Fruit fly (Drosophila melanogaster) whole organism, embryonic: ENCODE results near the gene CG3566.

ENCODE experiments used
- Ada2b ChIP-seq: fragments of 200-800 bp; sonication (Bioruptor generic); IDR thresholded peaks from 2 replicates; pipeline ENCODE4 v1.3.6; 2022; ENCODE audit warnings: missing biosample characterization, missing genetic modification characterization
- Bdp1 ChIP-seq: fragments of 200-800 bp; sonication (Bioruptor generic); optimal IDR thresholded peaks from 3 replicates; lab custom pipeline; 2016; ENCODE audit warnings: missing biosample characterization, missing genetic modification characterization
- CG10321 ChIP-seq: fragments of 200-800 bp; sonication (Bioruptor generic); IDR thresholded peaks from 2 replicates; pipeline ENCODE4 v1.3.6; 2022; ENCODE audit warnings: missing biosample characterization, missing genetic modification characterization
- CG11560 ChIP-seq: fragments of 200-800 bp; sonication (Bioruptor generic); IDR thresholded peaks from 3 replicates; pipeline ENCODE4 v1.3.6; 2022; ENCODE audit warnings: missing biosample characterization, missing genetic modification characterization
- CG12236 ChIP-seq: fragments of 200-800 bp; sonication (Bioruptor generic); optimal IDR thresholded peaks from 2 replicates; lab custom pipeline; 2016; ENCODE audit warnings: missing biosample characterization, missing genetic modification characterization
- CG1233 ChIP-seq: fragments of 200-800 bp; sonication (Bioruptor generic); optimal IDR thresholded peaks from 4 replicates; lab custom pipeline; 2018; ENCODE audit warnings: missing biosample characterization, mild to moderate bottlenecking, missing genetic modification characterization
- CG16863 ChIP-seq: fragments of 200-800 bp; sonication (Bioruptor generic); optimal IDR thresholded peaks from 3 replicates; lab custom pipeline; 2016; ENCODE audit warnings: missing biosample characterization, missing genetic modification characterization
- CG17328 ChIP-seq: fragments of 200-800 bp; sonication (Bioruptor generic); IDR thresholded peaks from 2 replicates; pipeline ENCODE4 v1.3.6; 2022; ENCODE audit warnings: missing biosample characterization, missing genetic modification characterization
- CG17612 ChIP-seq: fragments of 200-800 bp; sonication (Bioruptor generic); IDR thresholded peaks from 2 replicates; pipeline ENCODE4 v1.3.6; 2022; ENCODE audit warnings: missing biosample characterization, missing genetic modification characterization
- CG18599 ChIP-seq: fragments of 200-800 bp; sonication (Bioruptor generic); optimal IDR thresholded peaks from 3 replicates; lab custom pipeline; 2017; ENCODE audit warnings: missing biosample characterization, missing genetic modification characterization, mild to moderate bottlenecking, moderate library complexity, missing genetic modification reagents
- CG2875 ChIP-seq: fragments of 200-800 bp; sonication (Bioruptor generic); optimal IDR thresholded peaks from 2 replicates; lab custom pipeline; 2017; ENCODE audit warnings: missing biosample characterization, mild to moderate bottlenecking, missing genetic modification characterization, missing genetic modification reagents
- CG31365 ChIP-seq: fragments of 200-800 bp; sonication (Bioruptor generic); optimal IDR thresholded peaks from 2 replicates; lab custom pipeline; 2018; ENCODE audit warnings: missing biosample characterization, mild to moderate bottlenecking, missing genetic modification characterization
- CG31388 ChIP-seq: fragments of 200-800 bp; sonication (Bioruptor generic); optimal IDR thresholded peaks from 2 replicates; lab custom pipeline; 2016; ENCODE audit warnings: missing biosample characterization, missing genetic modification characterization
- CG31441 ChIP-seq: fragments of 200-800 bp; sonication (Bioruptor generic); IDR thresholded peaks from 2 replicates; pipeline ENCODE4 v1.3.6; 2022; ENCODE audit warnings: missing biosample characterization, missing genetic modification characterization
- CG3163 ChIP-seq: fragments of 200-800 bp; sonication (Bioruptor generic); optimal IDR thresholded peaks from 3 replicates; lab custom pipeline; 2016; ENCODE audit warnings: missing biosample characterization, missing genetic modification characterization
- CG34422 ChIP-seq: fragments of 200-800 bp; sonication (Bioruptor generic); IDR thresholded peaks from 3 replicates; pipeline ENCODE4 v1.3.6; 2022; ENCODE audit warnings: missing biosample characterization, missing genetic modification characterization
- CG4707 ChIP-seq: fragments of 200-800 bp; sonication (Bioruptor generic); optimal IDR thresholded peaks from 2 replicates; lab custom pipeline; 2018; ENCODE audit warnings: missing biosample characterization, mild to moderate bottlenecking, missing genetic modification characterization, moderate library complexity
- CG6689 ChIP-seq: fragments of 200-800 bp; sonication (Bioruptor generic); IDR thresholded peaks from 2 replicates; pipeline ENCODE4 v1.3.6; 2022; ENCODE audit warnings: missing biosample characterization, missing genetic modification characterization
- CG8924 ChIP-seq: fragments of 200-800 bp; optimal IDR thresholded peaks from 3 replicates; lab custom pipeline; 2019; ENCODE audit warnings: missing biosample characterization, mild to moderate bottlenecking, missing genetic modification characterization, moderate library complexity
- CG9817 ChIP-seq: fragments of 200-800 bp; sonication (Bioruptor generic); optimal IDR thresholded peaks from 2 replicates; lab custom pipeline; 2018; ENCODE audit warnings: missing biosample characterization, mild to moderate bottlenecking, missing genetic modification characterization, moderate library complexity
- CG9876 ChIP-seq: fragments of 200-800 bp; sonication (Bioruptor generic); optimal IDR thresholded peaks from 2 replicates; lab custom pipeline; 2016; ENCODE audit warnings: missing biosample characterization, missing genetic modification characterization
- CkIIα-i1 ChIP-seq: fragments of 200-800 bp; sonication (Bioruptor generic); IDR thresholded peaks from 2 replicates; pipeline ENCODE4 v1.3.6; 2022; ENCODE audit warnings: missing biosample characterization, missing genetic modification characterization
- ERR ChIP-seq: fragments of 200-800 bp; sonication (Bioruptor generic); optimal IDR thresholded peaks from 2 replicates; lab custom pipeline; 2016; ENCODE audit warnings: missing biosample characterization, missing genetic modification characterization
- HLH54F ChIP-seq: fragments of 200-800 bp; sonication (Bioruptor generic); optimal IDR thresholded peaks from 3 replicates; lab custom pipeline; 2016; ENCODE audit warnings: missing biosample characterization, missing genetic modification characterization
- Jarid2 ChIP-seq: fragments of 200-800 bp; sonication (Bioruptor generic); optimal IDR thresholded peaks from 3 replicates; lab custom pipeline; 2017; ENCODE audit warnings: mild to moderate bottlenecking, missing biosample characterization, missing genetic modification reagents, missing genetic modification characterization
- Nf-YB ChIP-seq: fragments of 200-800 bp; sonication (Bioruptor generic); optimal IDR thresholded peaks from 3 replicates; lab custom pipeline; 2019; ENCODE audit warnings: missing biosample characterization, mild to moderate bottlenecking, missing genetic modification characterization, moderate library complexity
- Ptx1 ChIP-seq: fragments of 200-800 bp; sonication (Bioruptor generic); IDR thresholded peaks from 2 replicates; pipeline ENCODE4 v1.3.6; 2022; ENCODE audit warnings: missing biosample characterization, missing genetic modification characterization
- Side ChIP-seq: fragments of 200-800 bp; sonication (Bioruptor generic); optimal IDR thresholded peaks from 2 replicates; lab custom pipeline; 2016; ENCODE audit warnings: missing biosample characterization, missing genetic modification characterization
- Sin3A ChIP-seq: fragments of >200 bp; optimal IDR thresholded peaks from 2 replicates; lab custom pipeline; 2018
- Six4 ChIP-seq: fragments of 200-800 bp; sonication (Bioruptor generic); optimal IDR thresholded peaks from 2 replicates; lab custom pipeline; 2016; ENCODE audit warnings: missing biosample characterization, missing genetic modification characterization
- Usf ChIP-seq: fragments of 200-800 bp; sonication (Bioruptor generic); optimal IDR thresholded peaks from 2 replicates; lab custom pipeline; 2017; ENCODE audit warnings: missing genotype, missing biosample characterization, missing genetic modification characterization
- bbx ChIP-seq: fragments of 200-800 bp; sonication (Bioruptor generic); IDR thresholded peaks from 2 replicates; pipeline ENCODE4 v1.3.6; 2022; ENCODE audit warnings: missing biosample characterization, missing genetic modification characterization; ENCODE audit not compliant: partially characterized antibody
- bowl ChIP-seq: fragments of 200-800 bp; sonication (Bioruptor generic); IDR thresholded peaks from 2 replicates; pipeline ENCODE4 v1.3.6; 2022; ENCODE audit warnings: missing biosample characterization, missing genetic modification characterization
- br ChIP-seq: fragments of >200 bp; optimal IDR thresholded peaks from 2 replicates; lab custom pipeline; 2017
- bsh ChIP-seq, 2 experiments: fragments of 200-800 bp; sonication (Bioruptor generic); optimal IDR thresholded peaks; 2 replicates each; lab custom pipeline; 2017 to 2018; ENCODE audit warnings: mild to moderate bottlenecking in 2 of 2, missing biosample characterization in 2 of 2, missing genetic modification characterization in 2 of 2, moderate library complexity in 1 of 2
- chm ChIP-seq: fragments of 200-800 bp; sonication (Bioruptor generic); IDR thresholded peaks from 2 replicates; pipeline ENCODE4 v1.3.6; 2022; ENCODE audit warnings: missing biosample characterization, missing genetic modification characterization
- croc ChIP-seq: fragments of 200-800 bp; sonication (Bioruptor generic); conservative IDR thresholded peaks from 3 replicates; pipeline ENCODE4 v1.3.6; 2022; ENCODE audit warnings: missing biosample characterization, missing genetic modification characterization
- crp ChIP-seq, 2 experiments: fragments of 200-800 bp; sonication (Bioruptor generic); optimal IDR thresholded peaks; 2 replicates in 1 of 2; 3 replicates in 1 of 2; lab custom pipeline; 2017; ENCODE audit warnings: missing biosample characterization in 2 of 2, missing genetic modification characterization in 2 of 2, mild to moderate bottlenecking in 1 of 2, moderate library complexity in 1 of 2
- danr ChIP-seq: fragments of 200-800 bp; sonication (Bioruptor generic); IDR thresholded peaks from 2 replicates; pipeline ENCODE4 v1.3.6; 2022; ENCODE audit warnings: missing biosample characterization, missing genetic modification characterization
- dati ChIP-seq: fragments of 200-800 bp; sonication (Bioruptor generic); IDR thresholded peaks from 2 replicates; pipeline ENCODE4 v1.3.6; 2022; ENCODE audit warnings: missing biosample characterization, missing genetic modification characterization
- hbn ChIP-seq: fragments of 200-800 bp; sonication (Bioruptor generic); IDR thresholded peaks from 2 replicates; pipeline ENCODE4 v1.3.6; 2022; ENCODE audit warnings: missing biosample characterization, missing genetic modification characterization; ENCODE audit not compliant: partially characterized antibody
- inv ChIP-seq: fragments of 200-800 bp; sonication (Bioruptor generic); IDR thresholded peaks from 2 replicates; pipeline ENCODE4 v1.3.6; 2022; ENCODE audit warnings: missing biosample characterization, missing genetic modification characterization; ENCODE audit not compliant: partially characterized antibody
- mirr ChIP-seq: fragments of 200-800 bp; sonication (Bioruptor generic); optimal IDR thresholded peaks from 3 replicates; lab custom pipeline; 2018; ENCODE audit warnings: missing biosample characterization, mild to moderate bottlenecking, missing genetic modification characterization
- nerfin-2 ChIP-seq: fragments of 200-800 bp; sonication (Bioruptor generic); IDR thresholded peaks from 2 replicates; pipeline ENCODE4 v1.3.6; 2022; ENCODE audit warnings: missing biosample characterization, missing genetic modification characterization; ENCODE audit not compliant: partially characterized antibody
- onecut ChIP-seq: fragments of 200-800 bp; sonication (Bioruptor generic); IDR thresholded peaks from 2 replicates; pipeline ENCODE4 v1.3.6; 2022; ENCODE audit warnings: missing biosample characterization, missing genetic modification characterization
- prd ChIP-seq, 3 experiments: fragments of >200 bp in 2 of 3; fragments of 200-800 bp in 1 of 3; sonication (Bioruptor generic) in 1 of 3; optimal IDR thresholded peaks in 2 of 3; IDR thresholded peaks in 1 of 3; 2 replicates in 2 of 3; 3 replicates in 1 of 3; pipeline versions ENCODE4 v1.3.6 to Lab custom; 2017 to 2022; ENCODE audit warnings: missing biosample characterization in 1 of 3, missing genetic modification characterization in 1 of 3
- run ChIP-seq: fragments of 200-800 bp; sonication (Bioruptor generic); optimal IDR thresholded peaks from 3 replicates; lab custom pipeline; 2018; ENCODE audit warnings: missing biosample characterization, mild to moderate bottlenecking, missing genetic modification characterization
- slou ChIP-seq: fragments of 200-800 bp; sonication (Bioruptor generic); optimal IDR thresholded peaks from 3 replicates; lab custom pipeline; 2016; ENCODE audit warnings: missing biosample characterization, missing genetic modification characterization
- stc ChIP-seq: fragments of 200-800 bp; sonication (Bioruptor generic); IDR thresholded peaks from 2 replicates; pipeline ENCODE4 v1.3.6; 2022; ENCODE audit warnings: missing biosample characterization, missing genetic modification characterization
- sug ChIP-seq: fragments of 200-800 bp; optimal IDR thresholded peaks from 2 replicates; lab custom pipeline; 2019; ENCODE audit warnings: missing biosample characterization, mild to moderate bottlenecking, missing genetic modification characterization, moderate library complexity
- wek ChIP-seq: fragments of 200-800 bp; sonication (Bioruptor generic); optimal IDR thresholded peaks from 3 replicates; lab custom pipeline; 2018; ENCODE audit warnings: missing biosample characterization, mild to moderate bottlenecking, missing genetic modification characterization, moderate library complexity

Gene CG3566

DNA sequence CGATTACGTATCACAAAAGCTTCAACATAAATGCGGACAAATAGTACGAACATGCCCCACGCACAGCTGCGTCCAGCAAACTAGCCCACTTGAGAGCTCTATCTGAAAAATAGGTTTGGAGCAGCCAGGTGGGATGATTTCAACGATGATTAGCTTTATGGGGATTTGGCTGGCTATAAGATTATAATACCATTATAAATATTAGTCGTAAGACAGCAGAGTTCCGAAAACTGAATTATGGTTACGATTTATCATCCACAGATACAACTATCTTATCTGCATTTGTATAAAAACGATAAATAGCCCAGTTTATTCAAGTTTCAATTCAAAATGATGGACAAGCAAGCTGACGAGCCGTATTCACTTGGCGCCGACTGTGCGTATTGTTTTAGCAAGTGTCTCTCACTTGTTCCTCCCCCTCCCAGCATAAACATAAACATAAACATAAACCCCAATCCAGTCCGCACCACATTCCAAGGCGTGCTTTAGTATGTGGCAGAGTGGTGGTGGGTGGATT, 12.9 kb downstream of the CG3566 start (continued):
- peak; percentile 71 for TF ChIP-seq run
- no peak for TF ChIP-seq CG17328
- peak; percentile 45; the same call in 2 of the 3 replicates for TF ChIP-seq CG34422 (GFP tag; lab: Robert Waterston, UW)
- TF ChIP-seq CG17612 (GFP tag; lab: Robert Waterston, UW): no peak
- TF ChIP-seq CG3163 (GFP tag; lab: Kevin White, UChicago): no peak
- peak; percentile 79 for TF ChIP-seq CG8924 (tag; lab: Kevin White, UChicago)
- TF ChIP-seq CG12236: no peak
- TF ChIP-seq CG6689 (GFP tag; lab: Robert Waterston, UW): peak; percentile 79
- TF ChIP-seq CG10321 (GFP tag; lab: Robert Waterston, UW): no peak
- TF ChIP-seq bbx: no peak
- peak; percentile 66 for TF ChIP-seq Ada2b (GFP tag; lab: Robert Waterston, UW)
- TF ChIP-seq prd (optimal IDR thresholded peaks at IDR 0.05; lab: Kevin White, UChicago): no peak
- peak; percentile 71 for TF ChIP-seq prd (GFP tag; IDR thresholded peaks at IDR 0.05; lab: Robert Waterston, UW)
- no peak for TF ChIP-seq inv (GFP tag; lab: Robert Waterston, UW)
- no peak for TF ChIP-seq CkIIα-i1 (GFP tag; lab: Robert Waterston, UW)
- TF ChIP-seq bowl (GFP tag; lab: Robert Waterston, UW): no peak
- no peak for TF ChIP-seq slou (GFP tag; lab: Kevin White, UChicago)
- peak; percentile 34 for TF ChIP-seq Usf
- TF ChIP-seq CG4707 (GFP tag; lab: Kevin White, UChicago): no peak
- peak; percentile 51 for TF ChIP-seq CG31365 (tag; lab: Kevin White, UChicago)
- no peak for TF ChIP-seq dati
- no peak for TF ChIP-seq br
- no peak for TF ChIP-seq chm (GFP tag; lab: Robert Waterston, UW)
- TF ChIP-seq HLH54F: peak; percentile 55
- TF ChIP-seq croc: peak; percentile 42; the same call in 1 of the 3 replicates
- peak; percentile 41 for TF ChIP-seq Side
- peak; percentile 69 for TF ChIP-seq CG1233
- peak; percentile 33 for TF ChIP-seq Bdp1 (GFP tag; lab: Kevin White, UChicago)
- TF ChIP-seq bsh (GFP tag; optimal IDR thresholded peaks at IDR 0.05; lab: Kevin White, UChicago): peak in 1 of 2 experiments; percentile 60
- TF ChIP-seq Six4 (GFP tag; lab: Kevin White, UChicago): peak; percentile 46
- peak; percentile 37 for TF ChIP-seq CG2875 (GFP tag; lab: Kevin White, UChicago)
- peak; percentile 48 for TF ChIP-seq onecut (GFP tag; lab: Robert Waterston, UW)
- TF ChIP-seq mirr: peak; percentile 84
- peak; percentile 35 for TF ChIP-seq CG16863 (GFP tag; lab: Kevin White, UChicago)
- peak; percentile 20 for TF ChIP-seq wek (GFP tag; lab: Kevin White, UChicago)
- no peak for TF ChIP-seq ERR (GFP tag; lab: Kevin White, UChicago)
- TF ChIP-seq hbn (GFP tag; lab: Robert Waterston, UW): no peak
- no peak for TF ChIP-seq Sin3A
- TF ChIP-seq CG9817 (tag; lab: Kevin White, UChicago): peak; percentile 66
- no peak for TF ChIP-seq CG9876 (GFP tag; lab: Kevin White, UChicago)
- peak; percentile 59; the same call in 1 of the 2 replicates for TF ChIP-seq danr
- TF ChIP-seq crp (GFP tag; optimal IDR thresholded peaks at IDR 0.05; lab: Kevin White, UChicago): no peak
- peak; percentile 50 for TF ChIP-seq CG31388
- peak; percentile 68 for TF ChIP-seq Jarid2
- TF ChIP-seq CG31441 (GFP tag; lab: Robert Waterston, UW): peak; percentile 81
- peak; percentile 67 for TF ChIP-seq Ptx1 (GFP tag; lab: Robert Waterston, UW)
- peak; percentile 64 for TF ChIP-seq stc (GFP tag; lab: Robert Waterston, UW)
- TF ChIP-seq Nf-YB (GFP tag; lab: Kevin White, UChicago): peak; percentile 49
- TF ChIP-seq sug (tag; lab: Kevin White, UChicago): peak; percentile 95
- TF ChIP-seq nerfin-2 (GFP tag; lab: Robert Waterston, UW): no peak
- peak; percentile 93 for TF ChIP-seq CG18599 (GFP tag; lab: Kevin White, UChicago)
- TF ChIP-seq CG11560 (tag; lab: Robert Waterston, UW): 0 out of 3 replicates have a peak, but pooled peaks have one; percentile 41
